Worm (Caenorhabditis elegans): ENCODE results near the gene bus-2.

ce11 chrIV:1724283-1724682 is 24.6 kb downstream of the bus-2 start, which contains the start of gene epic-3:
- TF ChIP-seq bed-2 (GFP tag; IDR thresholded peaks at IDR 0.05) (no peak), efl-1 (GFP tag; optimal IDR thresholded peaks at IDR 0.05) (no peak), madf-8 (GFP tag; conservative IDR thresholded peaks at IDR 0.05) (no peak), gei-17 (GFP tag; optimal IDR thresholded peaks at IDR 0.05) (no peak), T07F8.4 (tag; optimal IDR thresholded peaks at IDR 0.05) (no peak), dox-1 (GFP tag; IDR thresholded peaks at IDR 0.05) (no peak), madf-6 (GFP tag; IDR thresholded peaks at IDR 0.05) (no peak), rpc-1 (optimal IDR thresholded peaks at IDR 0.05) (no peak), rpc-1 (tag; optimal IDR thresholded peaks at IDR 0.05) (no peak), fkh-3 (tag; optimal IDR thresholded peaks at IDR 0.05) (no peak), F57A8.1 (GFP tag; optimal IDR thresholded peaks at IDR 0.05) (no peak), F37B4.10 (GFP tag; IDR thresholded peaks at IDR 0.05) (no peak), unc-62 (GFP tag; optimal IDR thresholded peaks at IDR 0.05) (no peak), tlf-1 (GFP tag; optimal IDR thresholded peaks at IDR 0.05) (no peak), nfya-1 (tag; optimal IDR thresholded peaks at IDR 0.05; ENCODE audit: borderline replicate concordance, insufficient read depth) (no peak)

Measured in whole organism, young adult.